Fruit fly (Drosophila melanogaster) whole organism, embryonic: ENCODE results near the gene CG31898.
A peak's percentile ranks its signal among the peaks of the same experiment; 100 is the strongest.

Experiments
- Blimp-1 ChIP-seq: fragments of 200-800 bp; sonication (Bioruptor generic); optimal IDR thresholded peaks from 3 replicates; lab custom pipeline; 2018; ENCODE audit warnings: missing biosample characterization, missing genetic modification characterization, mild to moderate bottlenecking, moderate library complexity, missing genetic modification reagents
- CG10209 ChIP-seq: fragments of 200-800 bp; sonication (Bioruptor generic); optimal IDR thresholded peaks from 3 replicates; lab custom pipeline; 2017; ENCODE audit warnings: missing biosample characterization, mild to moderate bottlenecking, missing genetic modification characterization, missing genetic modification reagents
- CG10321 ChIP-seq: fragments of 200-800 bp; sonication (Bioruptor generic); IDR thresholded peaks from 2 replicates; pipeline ENCODE4 v1.3.6; 2022; ENCODE audit warnings: missing biosample characterization, missing genetic modification characterization
- CG10654 ChIP-seq: fragments of 200-800 bp; sonication (Bioruptor generic); optimal IDR thresholded peaks from 2 replicates; lab custom pipeline; 2016; ENCODE audit warnings: missing biosample characterization, missing genetic modification characterization
- CG12071 ChIP-seq: fragments of 200-800 bp; sonication (Bioruptor generic); optimal IDR thresholded peaks from 3 replicates; lab custom pipeline; 2018; ENCODE audit warnings: missing biosample characterization, mild to moderate bottlenecking, missing genetic modification characterization
- CG13424 ChIP-seq: fragments of 200-800 bp; sonication (Bioruptor generic); optimal IDR thresholded peaks from 2 replicates; lab custom pipeline; 2019; ENCODE audit warnings: missing biosample characterization, mild to moderate bottlenecking, missing genetic modification characterization, moderate library complexity
- CG16779 ChIP-seq: fragments of 200-800 bp; sonication (Bioruptor generic); IDR thresholded peaks from 2 replicates; pipeline ENCODE4 v1.3.6; 2022; ENCODE audit warnings: missing biosample characterization, missing genetic modification characterization
- CG16815 ChIP-seq: fragments of 200-800 bp; sonication (Bioruptor generic); optimal IDR thresholded peaks from 3 replicates; lab custom pipeline; 2017; ENCODE audit warnings: missing biosample characterization, mild to moderate bottlenecking, missing genetic modification characterization
- CG18262 ChIP-seq: fragments of 200-800 bp; optimal IDR thresholded peaks from 3 replicates; lab custom pipeline; 2019; ENCODE audit warnings: missing biosample characterization, mild to moderate bottlenecking, missing genetic modification characterization, moderate library complexity
- CG2678 ChIP-seq: fragments of 200-800 bp; sonication (Bioruptor generic); optimal IDR thresholded peaks from 3 replicates; lab custom pipeline; 2019; ENCODE audit warnings: missing biosample characterization, mild to moderate bottlenecking, missing genetic modification characterization, moderate library complexity
- CG2712 ChIP-seq: fragments of 200-800 bp; optimal IDR thresholded peaks from 3 replicates; lab custom pipeline; 2019; ENCODE audit warnings: missing biosample characterization, mild to moderate bottlenecking, missing genetic modification characterization, moderate library complexity
- CG30020 ChIP-seq: fragments of 200-800 bp; optimal IDR thresholded peaks from 2 replicates; lab custom pipeline; 2019; ENCODE audit warnings: missing biosample characterization, mild to moderate bottlenecking, missing genetic modification characterization, moderate library complexity
- CG31224 ChIP-seq: fragments of 200-800 bp; sonication (Bioruptor generic); IDR thresholded peaks from 2 replicates; pipeline ENCODE4 v1.3.6; 2022; ENCODE audit warnings: missing biosample characterization, missing genetic modification characterization
- CG4617 ChIP-seq: fragments of 200-800 bp; sonication (Bioruptor generic); optimal IDR thresholded peaks from 3 replicates; lab custom pipeline; 2016; ENCODE audit warnings: missing biosample characterization, missing genetic modification characterization, borderline replicate concordance
- CG5245 ChIP-seq: fragments of 200-800 bp; sonication (Bioruptor generic); optimal IDR thresholded peaks from 3 replicates; lab custom pipeline; 2016; ENCODE audit warnings: missing biosample characterization, missing genetic modification characterization
- CG7271 ChIP-seq: fragments of 200-800 bp; sonication (Bioruptor generic); optimal IDR thresholded peaks from 2 replicates; lab custom pipeline; 2018; ENCODE audit warnings: missing biosample characterization, mild to moderate bottlenecking, missing genetic modification characterization, moderate library complexity
- CG7745 ChIP-seq: fragments of 200-800 bp; sonication (Bioruptor generic); optimal IDR thresholded peaks from 2 replicates; lab custom pipeline; 2018; ENCODE audit warnings: missing biosample characterization, mild to moderate bottlenecking, missing genetic modification characterization, moderate library complexity
- CG7786 ChIP-seq: fragments of 200-800 bp; sonication (Bioruptor generic); optimal IDR thresholded peaks from 2 replicates; lab custom pipeline; 2016; ENCODE audit warnings: missing biosample characterization, missing genetic modification characterization
- CG9797 ChIP-seq: fragments of 200-800 bp; sonication (Bioruptor generic); optimal IDR thresholded peaks from 3 replicates; lab custom pipeline; 2018; ENCODE audit warnings: missing biosample characterization, mild to moderate bottlenecking, missing genetic modification characterization
- CoRest ChIP-seq: fragments of 200-800 bp; sonication (Bioruptor generic); optimal IDR thresholded peaks from 3 replicates; lab custom pipeline; 2018; ENCODE audit warnings: missing biosample characterization, mild to moderate bottlenecking, missing genetic modification characterization, moderate library complexity
- Dad ChIP-seq: fragments of 200-800 bp; sonication (Bioruptor generic); optimal IDR thresholded peaks from 3 replicates; lab custom pipeline; 2016; ENCODE audit warnings: missing biosample characterization, missing genetic modification characterization
- H2.0 ChIP-seq: fragments of 200-800 bp; sonication (Bioruptor generic); IDR thresholded peaks from 2 replicates; pipeline ENCODE4 v1.3.6; 2022; ENCODE audit warnings: missing biosample characterization, missing genetic modification characterization
- HLH3B ChIP-seq: fragments of 200-800 bp; sonication (Bioruptor generic); IDR thresholded peaks from 2 replicates; pipeline ENCODE4 v1.3.6; 2022; ENCODE audit warnings: missing biosample characterization, missing genetic modification characterization
- Hmr ChIP-seq: fragments of 200-800 bp; sonication (Bioruptor generic); optimal IDR thresholded peaks from 3 replicates; lab custom pipeline; 2017; ENCODE audit warnings: mild to moderate bottlenecking, missing biosample characterization, missing genetic modification reagents, missing genetic modification characterization
- Lhr ChIP-seq: fragments of 200-800 bp; sonication (Bioruptor generic); optimal IDR thresholded peaks from 3 replicates; lab custom pipeline; 2017; ENCODE audit warnings: mild to moderate bottlenecking, missing biosample characterization, missing genetic modification reagents, missing genetic modification characterization
- MESR4 ChIP-seq: fragments of 200-800 bp; sonication (Bioruptor generic); optimal IDR thresholded peaks from 2 replicates; lab custom pipeline; 2018; ENCODE audit warnings: missing biosample characterization, mild to moderate bottlenecking, missing genetic modification characterization, moderate library complexity
- Meics ChIP-seq: fragments of 200-800 bp; sonication (Bioruptor generic); optimal IDR thresholded peaks from 2 replicates; lab custom pipeline; 2017; ENCODE audit warnings: missing biosample characterization, mild to moderate bottlenecking, missing genetic modification characterization
- Myb ChIP-seq: fragments of 200-800 bp; sonication (Bioruptor generic); optimal IDR thresholded peaks from 2 replicates; lab custom pipeline; 2016; ENCODE audit warnings: missing biosample characterization, missing genetic modification characterization
- NFAT ChIP-seq: fragments of 200-800 bp; sonication (Bioruptor generic); IDR thresholded peaks from 2 replicates; pipeline ENCODE4 v1.3.6; 2022; ENCODE audit warnings: missing biosample characterization, missing genetic modification characterization
- Rfx ChIP-seq: fragments of 200-800 bp; sonication (Bioruptor generic); IDR thresholded peaks from 2 replicates; pipeline ENCODE4 v1.3.6; 2022; ENCODE audit warnings: missing biosample characterization, missing genetic modification characterization
- Sry-β ChIP-seq: fragments of 200-800 bp; sonication (Bioruptor generic); optimal IDR thresholded peaks from 2 replicates; lab custom pipeline; 2018; ENCODE audit warnings: missing biosample characterization, mild to moderate bottlenecking, missing genetic modification characterization, moderate library complexity
- Ssrp ChIP-seq: fragments of 200-800 bp; sonication (Bioruptor generic); optimal IDR thresholded peaks from 2 replicates; lab custom pipeline; 2018; ENCODE audit warnings: missing biosample characterization, mild to moderate bottlenecking, missing genetic modification characterization, moderate library complexity
- Tbp ChIP-seq: fragments of >200 bp; optimal IDR thresholded peaks from 2 replicates; lab custom pipeline; 2018; ENCODE audit warnings: missing biosample characterization, missing genetic modification characterization
- Xbp1 ChIP-seq: fragments of 200-800 bp; sonication (Bioruptor generic); optimal IDR thresholded peaks from 3 replicates; lab custom pipeline; 2016; ENCODE audit warnings: missing biosample characterization, mild to moderate bottlenecking, missing genetic modification characterization
- ac ChIP-seq: fragments of 200-800 bp; sonication (Bioruptor generic); optimal IDR thresholded peaks from 3 replicates; lab custom pipeline; 2017; ENCODE audit warnings: missing biosample characterization, mild to moderate bottlenecking, missing genetic modification characterization
- chn ChIP-seq: fragments of 200-800 bp; sonication (Bioruptor generic); optimal IDR thresholded peaks from 2 replicates; lab custom pipeline; 2016; ENCODE audit warnings: missing biosample characterization, missing genetic modification characterization
- dpn ChIP-seq, 2 experiments: fragments of 200-800 bp; sonication (Bioruptor generic); optimal IDR thresholded peaks; 3 replicates each; lab custom pipeline; 2016; ENCODE audit warnings: missing biosample characterization in 2 of 2, missing genetic modification characterization in 2 of 2
- gcm ChIP-seq: fragments of 200-800 bp; sonication (Bioruptor generic); optimal IDR thresholded peaks from 2 replicates; lab custom pipeline; 2019; ENCODE audit warnings: missing biosample characterization, mild to moderate bottlenecking, missing genetic modification characterization, moderate library complexity
- gfzf ChIP-seq: fragments of 200-800 bp; sonication (Bioruptor generic); optimal IDR thresholded peaks from 2 replicates; lab custom pipeline; 2016; ENCODE audit warnings: missing biosample characterization, mild to moderate bottlenecking, missing genetic modification characterization, moderate library complexity
- gsb-n ChIP-seq: fragments of 200-800 bp; sonication (Bioruptor generic); optimal IDR thresholded peaks from 3 replicates; lab custom pipeline; 2018; ENCODE audit warnings: missing biosample characterization, mild to moderate bottlenecking, missing genetic modification characterization
- insv ChIP-seq, 2 experiments: fragments of 200-800 bp; sonication (Bioruptor generic); optimal IDR thresholded peaks; 3 replicates each; lab custom pipeline; 2016 to 2018; ENCODE audit warnings: missing biosample characterization in 2 of 2, missing genetic modification characterization in 2 of 2
- pan ChIP-seq, 4 experiments: fragments of >200 bp in 3 of 4; fragments of 200-800 bp in 1 of 4; sonication (Bioruptor generic) in 1 of 4; optimal IDR thresholded peaks in 3 of 4; IDR thresholded peaks in 1 of 4; 2 replicates each; pipeline versions ENCODE4 v1.3.6 to Lab custom; 2017 to 2022; ENCODE audit warnings: missing biosample characterization in 2 of 4, missing genetic modification characterization in 2 of 4, mixed read lengths in 1 of 4
- phol ChIP-seq: fragments of 200-800 bp; sonication (Bioruptor generic); optimal IDR thresholded peaks from 3 replicates; lab custom pipeline; 2018; ENCODE audit warnings: missing biosample characterization, mild to moderate bottlenecking, missing genetic modification characterization, moderate library complexity
- pzg ChIP-seq: fragments of 200-800 bp; sonication (Bioruptor generic); optimal IDR thresholded peaks from 3 replicates; lab custom pipeline; 2018; ENCODE audit warnings: missing biosample characterization, mild to moderate bottlenecking, missing genetic modification characterization, moderate library complexity
- stwl ChIP-seq: fragments of 200-800 bp; sonication (Bioruptor generic); optimal IDR thresholded peaks from 3 replicates; lab custom pipeline; 2018; ENCODE audit warnings: missing biosample characterization, mild to moderate bottlenecking, missing genetic modification characterization, moderate library complexity
- tup ChIP-seq: fragments of 200-800 bp; sonication (Bioruptor generic); optimal IDR thresholded peaks from 2 replicates; lab custom pipeline; 2016; ENCODE audit warnings: missing biosample characterization, mild to moderate bottlenecking, missing genetic modification characterization, moderate library complexity

CG31898 gene

DNA sequence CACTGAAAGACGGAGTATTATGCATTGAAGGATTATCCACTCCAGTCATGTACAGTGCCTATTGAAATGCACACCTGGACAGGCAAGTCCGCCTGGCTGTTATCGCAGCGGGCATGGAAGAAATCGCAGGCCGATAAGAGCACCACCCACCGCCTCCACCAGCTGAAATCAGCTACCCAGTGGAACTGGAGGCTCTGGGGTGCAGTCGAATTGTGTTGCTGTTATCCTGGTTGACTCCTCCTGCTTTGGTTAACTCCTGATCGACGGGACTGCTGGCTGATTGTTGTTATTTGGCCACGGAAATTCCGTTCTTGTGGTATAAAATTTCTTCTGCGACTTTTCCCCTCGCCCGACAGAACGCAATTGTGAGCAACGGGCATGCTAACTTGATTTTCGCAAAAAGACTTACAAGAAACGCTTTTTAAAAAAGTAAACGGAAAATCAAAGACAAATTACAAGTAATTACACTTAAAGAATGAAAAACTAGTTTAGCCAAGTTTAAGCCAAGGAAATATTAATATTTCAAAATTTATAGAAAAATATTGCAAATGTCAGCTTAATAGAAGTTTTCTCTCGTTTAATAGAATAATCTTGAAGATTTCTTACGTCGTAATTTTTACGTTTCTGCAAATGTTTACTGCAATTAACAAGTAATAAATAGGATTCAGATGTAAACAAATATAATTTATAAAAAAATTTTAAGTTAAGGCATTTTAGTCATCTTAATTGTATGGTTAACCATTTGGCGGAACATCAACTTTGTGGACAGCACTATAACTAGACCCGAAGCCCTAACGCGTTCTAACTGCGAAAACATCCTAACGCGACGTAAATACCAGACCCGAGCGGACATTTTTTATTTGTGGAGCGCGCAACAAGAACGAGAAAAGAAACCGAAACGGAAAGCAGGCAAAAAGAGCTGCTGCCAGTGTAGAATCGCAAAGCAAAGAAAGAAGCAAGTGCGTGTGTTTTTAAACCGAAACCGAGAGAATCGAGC, 15.0 kb downstream of the CG31898 start, which contains the start of the genes CG13398 and Akap200 (continued):
- TF ChIP-seq Hmr (GFP tag; lab: Kevin White, UChicago), result peak; percentile 3
- TF ChIP-seq Dad (GFP tag; lab: Kevin White, UChicago), result no peak
- no peak for TF ChIP-seq CG7271
- no peak for TF ChIP-seq tup (GFP tag; lab: Kevin White, UChicago)
- TF ChIP-seq Ssrp, result peak; percentile 37
- TF ChIP-seq gsb-n (tag; lab: Kevin White, UChicago), result peak; percentile 11
- peak; percentile 56 for TF ChIP-seq CG2712 (tag; lab: Kevin White, UChicago)
- TF ChIP-seq CG12071 (GFP tag; lab: Kevin White, UChicago), result no peak
- TF ChIP-seq CG4617, result peak; percentile 72
- TF ChIP-seq pzg (GFP tag; lab: Kevin White, UChicago), result peak; percentile 49
- TF ChIP-seq pan (optimal IDR thresholded peaks at IDR 0.05; lab: Kevin White, UChicago), result no peak
- TF ChIP-seq pan (GFP tag; optimal IDR thresholded peaks at IDR 0.05 in 1 of 2, IDR thresholded peaks at IDR 0.05 in 1 of 2), result peak in 1 of 2 experiments; percentile 16
- TF ChIP-seq phol, result peak; percentile 94
- peak; percentile 64 for TF ChIP-seq CG9797
- TF ChIP-seq MESR4 (GFP tag; lab: Kevin White, UChicago), result peak; percentile 92
- peak; percentile 70 for TF ChIP-seq CoRest (tag; lab: Kevin White, UChicago)
- TF ChIP-seq chn (GFP tag; lab: Kevin White, UChicago), result peak; percentile 50
- TF ChIP-seq CG31224 (GFP tag; lab: Robert Waterston, UW), result 0 out of 2 replicates have a peak, but pooled peaks have one; percentile 28
- peak; percentile 3 for TF ChIP-seq Meics
- TF ChIP-seq Xbp1 (GFP tag; lab: Kevin White, UChicago), result peak; percentile 39
- TF ChIP-seq ac (GFP tag; lab: Kevin White, UChicago), result no peak
- peak; percentile 81 for TF ChIP-seq Myb
- TF ChIP-seq NFAT, result no peak
- peak in 1 of 2 experiments; percentile 9 for TF ChIP-seq dpn (GFP tag; optimal IDR thresholded peaks at IDR 0.05; lab: Kevin White, UChicago)
- TF ChIP-seq Blimp-1 (GFP tag; lab: Kevin White, UChicago), result peak; percentile 1
- no peak for TF ChIP-seq CG10654 (GFP tag; lab: Kevin White, UChicago)
- TF ChIP-seq CG16815 (GFP tag; lab: Kevin White, UChicago), result peak; percentile 33
- TF ChIP-seq CG10321 (GFP tag; lab: Robert Waterston, UW), result no peak
- peak; percentile 46 for TF ChIP-seq CG13424 (tag; lab: Kevin White, UChicago)
- TF ChIP-seq insv (GFP tag; optimal IDR thresholded peaks at IDR 0.05; lab: Kevin White, UChicago), result peak in 1 of 2 experiments; percentile 41
- TF ChIP-seq Rfx (GFP tag; lab: Robert Waterston, UW), result no peak
- TF ChIP-seq CG7745, result no peak
- peak; percentile 4 for TF ChIP-seq CG7786 (GFP tag; lab: Kevin White, UChicago)
- peak; percentile 90 for TF ChIP-seq Sry-β
- peak; percentile 79 for TF ChIP-seq Tbp (GFP tag; lab: Kevin White, UChicago)
- TF ChIP-seq stwl (tag; lab: Kevin White, UChicago), result peak; percentile 1
- no peak for TF ChIP-seq H2.0
- TF ChIP-seq CG18262 (tag; lab: Kevin White, UChicago), result peak; percentile 46
- TF ChIP-seq CG10209 (GFP tag; lab: Kevin White, UChicago), result peak; percentile 38
- TF ChIP-seq Lhr (GFP tag; lab: Kevin White, UChicago), result peak; percentile 8
- TF ChIP-seq CG16779 (GFP tag; lab: Robert Waterston, UW), result no peak
- no peak for TF ChIP-seq gcm (GFP tag; lab: Kevin White, UChicago)
- no peak for TF ChIP-seq HLH3B (GFP tag; lab: Robert Waterston, UW)
- TF ChIP-seq CG5245, result no peak
- peak; percentile 31 for TF ChIP-seq CG30020 (tag; lab: Kevin White, UChicago)
- TF ChIP-seq gfzf (GFP tag; lab: Kevin White, UChicago), result peak; percentile 80
- no peak for TF ChIP-seq CG2678
